Worm (Caenorhabditis elegans): ENCODE data around the gene ZC53.2.

ZC53.2 gene

DNA sequence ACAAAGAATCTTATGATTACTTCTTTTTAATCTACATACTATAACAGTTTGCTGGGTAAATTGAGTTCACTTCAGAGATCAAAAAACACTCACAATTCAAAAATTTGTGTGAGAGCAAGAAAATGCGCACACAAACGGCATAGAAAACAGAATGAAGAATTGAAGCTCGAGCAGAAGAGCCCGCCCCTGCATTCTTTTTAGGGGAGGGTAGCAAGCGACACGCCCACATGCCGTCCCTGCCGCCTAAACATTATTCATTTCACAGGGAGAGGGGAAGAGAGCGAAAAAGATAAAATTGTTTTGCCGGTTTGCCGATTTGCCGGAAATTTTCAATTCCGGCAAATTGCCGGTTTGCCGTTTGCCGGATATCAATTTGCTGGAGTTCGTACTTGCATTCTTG is 14.7 kb downstream of the ZC53.2 start (continued):
- TF ChIP-seq rbr-2 (tag; optimal IDR thresholded peaks at IDR 0.05) (peak; percentile 95), F49E8.2 (tag; optimal IDR thresholded peaks at IDR 0.05; ENCODE audit: borderline replicate concordance) (no peak), daf-8 (GFP tag; IDR thresholded peaks at IDR 0.05) (no peak), dmd-8 (GFP tag; IDR thresholded peaks at IDR 0.05) (no peak), aly-2 (tag; optimal IDR thresholded peaks at IDR 0.05) (no peak), ama-1 (optimal IDR thresholded peaks at IDR 0.05) (no peak), mxl-3 (GFP tag; optimal IDR thresholded peaks at IDR 0.05) (peak; percentile 52), T26A8.4 (GFP tag; IDR thresholded peaks at IDR 0.05) (peak; percentile 97), skn-1 (tag; optimal IDR thresholded peaks at IDR 0.05) (no peak), F26F4.8 (GFP tag; conservative IDR thresholded peaks at IDR 0.05) (no peak), R02D3.7 (tag; optimal IDR thresholded peaks at IDR 0.05) (no peak), Y48G9A.11 (GFP tag; IDR thresholded peaks at IDR 0.05) (0 out of 2 replicates have a peak, but pooled peaks have one; percentile 22), ZK337.2 (GFP tag; IDR thresholded peaks at IDR 0.05) (peak; percentile 61), unc-39 (tag; optimal IDR thresholded peaks at IDR 0.05) (no peak), nhr-237 (tag; optimal IDR thresholded peaks at IDR 0.05) (peak; percentile 44), lir-3 (tag; optimal IDR thresholded peaks at IDR 0.05) (peak; percentile 6), aha-1 (tag) (peak; percentile 100), gei-8 (GFP tag; optimal IDR thresholded peaks at IDR 0.05) (no peak), ceh-28 (tag; optimal IDR thresholded peaks at IDR 0.05) (no peak), nhr-11 (tag; optimal IDR thresholded peaks at IDR 0.05) (no peak), F37D6.2 (tag; optimal IDR thresholded peaks at IDR 0.05) (peak; percentile 95), ces-1 (GFP tag; optimal IDR thresholded peaks at IDR 0.05) (peak; percentile 57), T20F7.1 (GFP tag; optimal IDR thresholded peaks at IDR 0.05) (no peak), ceh-20 (GFP tag; IDR thresholded peaks at IDR 0.05) (peak; percentile 92), ztf-11 (tag; optimal IDR thresholded peaks at IDR 0.05) (no peak), F10B5.3 (tag; optimal IDR thresholded peaks at IDR 0.05) (peak; percentile 92)

DNA sequence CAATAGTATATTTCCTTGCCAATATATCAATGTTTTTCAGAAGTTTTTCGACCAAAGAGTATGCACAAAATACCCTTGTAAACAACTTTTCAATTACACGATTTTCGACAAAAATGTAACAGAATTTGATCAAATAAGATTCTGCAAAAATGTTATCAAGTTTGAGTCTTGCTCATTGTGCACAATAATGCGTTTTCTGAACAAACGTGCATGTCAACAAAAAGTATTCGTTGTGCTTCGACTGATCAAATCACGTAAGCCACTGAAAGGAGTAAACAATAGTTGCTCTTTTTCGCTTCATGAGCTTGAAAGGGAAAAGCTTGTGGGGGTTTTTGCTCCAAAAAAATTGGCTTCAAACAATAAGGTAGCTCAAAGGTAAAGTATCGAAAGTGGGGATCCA is 17.0 kb downstream of the ZC53.2 start:
- TF ChIP-seq ceh-28 (tag; optimal IDR thresholded peaks at IDR 0.05), result no peak
- TF ChIP-seq spr-3 (GFP tag; optimal IDR thresholded peaks at IDR 0.05), result no peak
- TF ChIP-seq egl-43 (GFP tag; IDR thresholded peaks at IDR 0.05), result no peak
- no peak for TF ChIP-seq mxl-2 (GFP tag; conservative IDR thresholded peaks at IDR 0.05)
- no peak for TF ChIP-seq unc-62 (GFP tag; optimal IDR thresholded peaks at IDR 0.05 in 1 of 2)
- TF ChIP-seq unc-62 (tag; optimal IDR thresholded peaks at IDR 0.05), result no peak
- TF ChIP-seq fkh-10 (GFP tag; optimal IDR thresholded peaks at IDR 0.05), result peak; percentile 66

ce11 chrX:1901480-1901879 is 22.6 kb downstream of the ZC53.2 start:
- TF ChIP-seq saeg-2 (GFP tag; IDR thresholded peaks at IDR 0.05) (no peak), daf-8 (GFP tag; IDR thresholded peaks at IDR 0.05) (no peak), gei-8 (GFP tag; optimal IDR thresholded peaks at IDR 0.05) (no peak), nhr-28 (tag; optimal IDR thresholded peaks at IDR 0.05) (no peak), ceh-20 (GFP tag; IDR thresholded peaks at IDR 0.05) (no peak), lin-39 (tag; optimal IDR thresholded peaks at IDR 0.05) (no peak), fkh-10 (GFP tag; optimal IDR thresholded peaks at IDR 0.05) (no peak), pqm-1 (tag; optimal IDR thresholded peaks at IDR 0.05) (no peak), F44E2.7 (GFP tag; IDR thresholded peaks at IDR 0.05) (no peak), daf-19 (GFP tag; conservative IDR thresholded peaks at IDR 0.05) (no peak), mdt-29 (GFP tag; IDR thresholded peaks at IDR 0.05) (no peak), nhr-77 (tag; optimal IDR thresholded peaks at IDR 0.05) (no peak), ceh-62 (tag; optimal IDR thresholded peaks at IDR 0.05) (no peak), mxl-3 (GFP tag; optimal IDR thresholded peaks at IDR 0.05) (no peak), R02D3.7 (tag; optimal IDR thresholded peaks at IDR 0.05) (no peak), zip-2 (tag; optimal IDR thresholded peaks at IDR 0.05) (no peak), nhr-76 (tag; optimal IDR thresholded peaks at IDR 0.05) (no peak), arid-1 (GFP tag; conservative IDR thresholded peaks at IDR 0.05) (no peak), hlh-30 (tag; optimal IDR thresholded peaks at IDR 0.05; ENCODE audit: insufficient read depth) (no peak)
